Fruit fly (Drosophila melanogaster): ENCODE results near the gene fusl.

The fusl gene

DNA sequence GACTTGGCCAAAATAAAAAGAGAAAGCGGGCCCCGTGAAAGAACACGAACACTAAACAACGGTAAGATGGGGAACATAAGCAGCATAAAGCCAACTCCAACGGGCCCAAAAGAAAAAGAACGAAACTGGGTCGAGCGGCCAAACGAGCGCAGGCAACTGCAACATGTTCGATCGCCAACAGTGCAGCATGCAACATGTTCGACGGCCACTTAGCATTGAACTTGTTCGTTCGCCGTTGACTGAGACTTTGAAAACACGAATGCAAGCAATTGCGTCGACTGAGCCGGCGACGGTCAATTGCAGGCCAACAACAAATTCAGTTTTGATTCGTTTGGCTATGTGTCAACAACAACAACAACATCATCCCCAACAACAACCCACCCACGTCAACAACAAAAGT is 49.2 kb downstream of the fusl start, which contains the start of gene vri:
vri (plus strand) TSS at position 224 of the 400 bp plus-strand sequence.
- no peak for TF ChIP-seq rn (GFP tag; IDR thresholded peaks at IDR 0.05)
- TF ChIP-seq CG13204 (GFP tag; optimal IDR thresholded peaks at IDR 0.05): no peak
- no peak for TF ChIP-seq CG34367 (tag; optimal IDR thresholded peaks at IDR 0.05)
- no peak for TF ChIP-seq CG14655 (GFP tag; optimal IDR thresholded peaks at IDR 0.05)
- TF ChIP-seq CG32121 (GFP tag; IDR thresholded peaks at IDR 0.05): no peak
- TF ChIP-seq CG8159 (tag; optimal IDR thresholded peaks at IDR 0.05): no peak
- no peak for TF ChIP-seq Snoo (tag; optimal IDR thresholded peaks at IDR 0.05)
- TF ChIP-seq CG10348 (GFP tag; IDR thresholded peaks at IDR 0.05): no peak
- no peak for TF ChIP-seq fd96Ca (GFP tag; IDR thresholded peaks at IDR 0.05)
- TF ChIP-seq Ets98B (GFP tag; IDR thresholded peaks at IDR 0.05): no peak
- no peak for TF ChIP-seq gl (tag; optimal IDR thresholded peaks at IDR 0.05)

DNA sequence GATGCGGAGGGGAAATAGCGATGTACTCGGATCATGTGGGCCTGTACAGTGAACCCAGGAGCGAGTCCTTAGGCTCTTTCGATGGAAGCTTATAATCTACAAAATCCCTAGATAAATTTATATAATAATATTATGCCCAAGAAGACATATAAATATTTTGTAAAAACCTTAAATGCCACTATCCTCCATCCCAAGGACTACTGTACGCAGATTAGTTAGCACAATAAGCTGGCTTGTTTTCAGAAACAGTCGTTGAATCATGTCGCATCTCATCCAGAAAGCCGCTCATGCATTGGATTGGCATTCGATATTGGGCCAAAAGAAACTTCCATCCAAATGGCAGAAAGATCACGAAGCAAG is 49.6 kb downstream of the fusl start:
- TF ChIP-seq Ets98B (GFP tag; IDR thresholded peaks at IDR 0.05) (no peak), fd96Ca (GFP tag; IDR thresholded peaks at IDR 0.05) (no peak), CG12605 (GFP tag; IDR thresholded peaks at IDR 0.05) (peak; percentile 53; the same call in 1 of the 2 replicates), D1 (tag; optimal IDR thresholded peaks at IDR 0.05) (no peak), EcR (GFP tag; optimal IDR thresholded peaks at IDR 0.05) (no peak), Pif1B (GFP tag; optimal IDR thresholded peaks at IDR 0.05) (peak; percentile 44), CG34367 (tag; optimal IDR thresholded peaks at IDR 0.05) (peak; percentile 86), CG13204 (GFP tag; optimal IDR thresholded peaks at IDR 0.05) (peak; percentile 55), CG8159 (tag; optimal IDR thresholded peaks at IDR 0.05) (peak; percentile 79), CG8301 (tag; optimal IDR thresholded peaks at IDR 0.05) (no peak), CG9948 (tag; optimal IDR thresholded peaks at IDR 0.05) (peak; percentile 88), gl (tag; optimal IDR thresholded peaks at IDR 0.05) (peak; percentile 16), CG15710 (tag; optimal IDR thresholded peaks at IDR 0.05) (peak; percentile 96), rn (GFP tag; IDR thresholded peaks at IDR 0.05) (no peak), CG14655 (GFP tag; optimal IDR thresholded peaks at IDR 0.05) (no peak), CG32121 (GFP tag; IDR thresholded peaks at IDR 0.05) (no peak), Snoo (tag; optimal IDR thresholded peaks at IDR 0.05) (no peak), CG17806 (tag; optimal IDR thresholded peaks at IDR 0.05) (peak; percentile 78), CG4496 (GFP tag; IDR thresholded peaks at IDR 0.05) (peak; percentile 70; the same call in 2 of the 3 replicates), CG10348 (GFP tag; IDR thresholded peaks at IDR 0.05) (no peak), Pif1A (GFP tag; optimal IDR thresholded peaks at IDR 0.05) (peak; percentile 58)

DNA sequence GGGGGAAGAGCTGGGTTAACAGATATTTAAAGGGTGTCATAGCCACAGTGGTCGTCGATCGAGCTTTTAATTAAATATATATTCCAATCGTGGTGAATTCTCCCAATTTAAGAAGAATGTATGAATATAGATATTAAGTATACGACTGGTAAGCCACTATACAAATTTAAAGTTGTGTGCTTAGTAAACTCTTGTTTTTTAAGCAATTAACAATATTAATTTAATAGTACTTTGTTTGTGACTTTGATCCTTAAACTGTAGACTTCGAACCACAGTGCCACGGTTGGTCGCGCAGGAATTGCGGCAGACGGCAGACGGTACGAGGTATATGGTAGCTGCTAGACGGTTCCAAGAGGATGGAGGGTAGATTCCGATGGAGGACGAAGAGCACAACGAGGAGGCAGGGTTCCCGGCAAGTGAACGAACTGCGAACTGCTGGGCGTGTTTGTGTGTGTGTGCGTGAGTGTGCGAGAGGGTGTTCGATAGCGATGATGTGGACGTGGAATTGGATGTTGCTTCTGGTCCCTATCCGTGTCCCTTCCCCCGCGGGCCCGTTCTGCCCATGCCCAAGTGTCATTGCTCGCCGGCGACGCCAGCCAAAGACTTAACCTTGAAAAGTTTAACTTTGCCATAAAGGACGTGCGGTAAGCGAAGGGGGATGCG is 50.1 kb downstream of the fusl start:
- peak; percentile 91 for TF ChIP-seq CG13204 (GFP tag; optimal IDR thresholded peaks at IDR 0.05)
- TF ChIP-seq CG32121 (GFP tag; IDR thresholded peaks at IDR 0.05): no peak
- no peak for TF ChIP-seq rn (GFP tag; IDR thresholded peaks at IDR 0.05)
- TF ChIP-seq CG10348 (GFP tag; IDR thresholded peaks at IDR 0.05): no peak
- no peak; the same call in 2 of the 3 replicates for TF ChIP-seq fd96Ca (GFP tag; IDR thresholded peaks at IDR 0.05)
- no peak for TF ChIP-seq Ets98B (GFP tag; IDR thresholded peaks at IDR 0.05)
- TF ChIP-seq D1 (tag; optimal IDR thresholded peaks at IDR 0.05): peak; percentile 94
- peak; percentile 73 for TF ChIP-seq CG4496 (GFP tag; IDR thresholded peaks at IDR 0.05)
- TF ChIP-seq Pif1A (GFP tag; optimal IDR thresholded peaks at IDR 0.05): peak; percentile 86
- peak; percentile 76 for TF ChIP-seq CG12605 (GFP tag; IDR thresholded peaks at IDR 0.05)
- peak; percentile 75 for TF ChIP-seq Pif1B (GFP tag; optimal IDR thresholded peaks at IDR 0.05)
- TF ChIP-seq EcR (GFP tag; optimal IDR thresholded peaks at IDR 0.05): peak; percentile 100
- TF ChIP-seq gl (tag; optimal IDR thresholded peaks at IDR 0.05): peak; percentile 88
- peak; percentile 97 for TF ChIP-seq CG8159 (tag; optimal IDR thresholded peaks at IDR 0.05)
- peak; percentile 83 for TF ChIP-seq CG14655 (GFP tag; optimal IDR thresholded peaks at IDR 0.05)
- peak; percentile 98 for TF ChIP-seq CG15710 (tag; optimal IDR thresholded peaks at IDR 0.05)
- TF ChIP-seq CG17806 (tag; optimal IDR thresholded peaks at IDR 0.05): peak; percentile 95
- peak; percentile 95 for TF ChIP-seq CG34367 (tag; optimal IDR thresholded peaks at IDR 0.05)
- TF ChIP-seq CG8301 (tag; optimal IDR thresholded peaks at IDR 0.05): peak; percentile 74
- peak; percentile 96 for TF ChIP-seq CG9948 (tag; optimal IDR thresholded peaks at IDR 0.05)
- TF ChIP-seq Snoo (tag; optimal IDR thresholded peaks at IDR 0.05): peak; percentile 88

DNA sequence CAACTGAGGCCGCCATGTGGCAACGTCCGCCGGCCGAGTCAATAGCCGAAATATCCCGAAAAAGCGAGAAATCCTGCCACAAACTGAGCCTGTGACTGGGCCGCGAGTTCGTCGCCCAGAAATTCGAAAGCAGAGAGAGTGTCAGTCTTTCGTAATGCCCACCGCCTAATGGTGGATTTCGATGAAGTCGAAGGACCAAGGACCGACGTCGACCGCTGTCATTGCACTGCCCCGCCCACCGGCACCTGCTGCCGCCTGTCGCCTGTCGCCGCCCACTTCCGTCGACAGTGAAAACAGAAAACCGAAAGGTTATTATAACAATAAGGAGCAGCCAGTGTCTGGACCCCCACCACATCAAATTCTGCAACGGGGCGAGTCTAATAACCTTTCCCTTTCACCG is 51.3 kb downstream of the fusl start:
- TF ChIP-seq CG32121 (GFP tag; IDR thresholded peaks at IDR 0.05): no peak
- peak; percentile 73 for TF ChIP-seq EcR (GFP tag; optimal IDR thresholded peaks at IDR 0.05)

DNA sequence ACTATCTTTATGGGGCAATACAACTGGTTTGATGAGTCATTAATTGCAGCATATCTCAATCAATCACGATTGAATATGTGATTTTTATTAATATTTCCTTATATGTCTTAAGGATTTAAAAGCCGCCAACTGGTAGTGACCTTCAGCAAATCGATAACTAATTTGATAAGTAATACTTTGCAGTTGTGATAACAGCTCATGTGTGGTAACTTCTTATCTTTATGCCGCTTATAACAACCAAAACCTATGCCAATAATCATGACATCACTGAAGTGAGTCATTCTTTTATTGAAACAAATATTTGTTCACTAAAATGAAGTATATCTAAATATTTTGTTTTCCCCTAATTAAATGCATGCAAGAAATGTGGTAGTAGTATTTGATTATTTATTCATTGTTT is 52.0 kb downstream of the fusl start:
- TF ChIP-seq CG15710 (tag; optimal IDR thresholded peaks at IDR 0.05) (no peak), CG10348 (GFP tag; IDR thresholded peaks at IDR 0.05) (no peak), CG8159 (tag; optimal IDR thresholded peaks at IDR 0.05) (no peak)

DNA sequence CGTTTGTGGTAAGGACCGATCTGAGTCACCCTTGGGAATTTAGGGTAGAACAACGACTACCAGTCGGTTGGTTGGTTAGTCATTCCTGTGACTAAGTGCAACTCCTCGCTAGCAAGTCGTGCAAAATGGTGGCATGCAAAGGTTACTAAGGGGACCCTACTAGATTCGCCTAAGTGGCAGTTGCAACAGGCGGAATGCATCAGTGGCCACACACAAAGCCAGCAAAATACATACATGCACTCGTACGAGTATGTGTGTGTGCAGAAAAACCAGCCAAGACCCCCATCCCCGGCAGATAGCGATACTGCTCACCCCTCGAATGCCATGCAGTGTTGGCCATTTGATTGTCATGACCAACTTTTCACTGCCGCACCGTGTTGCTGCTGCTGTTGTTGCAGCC is 53.1 kb downstream of the fusl start:
- TF ChIP-seq CG8159 (tag; optimal IDR thresholded peaks at IDR 0.05) (no peak), CG10348 (GFP tag; IDR thresholded peaks at IDR 0.05) (no peak), rn (GFP tag; IDR thresholded peaks at IDR 0.05) (no peak), CG32121 (GFP tag; IDR thresholded peaks at IDR 0.05) (0 out of 2 replicates have a peak, but pooled peaks have one; percentile 10), CG4496 (GFP tag; IDR thresholded peaks at IDR 0.05) (0 out of 3 replicates have a peak, but pooled peaks have one; percentile 27), EcR (GFP tag; optimal IDR thresholded peaks at IDR 0.05) (peak; percentile 65), Ets98B (GFP tag; IDR thresholded peaks at IDR 0.05) (no peak)
